Worm (Caenorhabditis elegans) whole organism, L4/young adult: Measurements from ENCODE around the gene F41E6.15.

Experiments
- W03F9.2 ChIP-seq: fragments of 150-350 bp; optimal IDR thresholded peaks from 2 replicates; lab custom pipeline; 2014; ENCODE audit warnings: missing biosample characterization, missing genetic modification characterization
- him-1 ChIP-seq: sonication (generic microtip); optimal IDR thresholded peaks from 2 replicates; lab custom pipeline; 2016; ENCODE audit warnings: missing genotype, missing genetic modification reagents, missing genetic modification characterization, missing compliant biosample characterization

DNA sequence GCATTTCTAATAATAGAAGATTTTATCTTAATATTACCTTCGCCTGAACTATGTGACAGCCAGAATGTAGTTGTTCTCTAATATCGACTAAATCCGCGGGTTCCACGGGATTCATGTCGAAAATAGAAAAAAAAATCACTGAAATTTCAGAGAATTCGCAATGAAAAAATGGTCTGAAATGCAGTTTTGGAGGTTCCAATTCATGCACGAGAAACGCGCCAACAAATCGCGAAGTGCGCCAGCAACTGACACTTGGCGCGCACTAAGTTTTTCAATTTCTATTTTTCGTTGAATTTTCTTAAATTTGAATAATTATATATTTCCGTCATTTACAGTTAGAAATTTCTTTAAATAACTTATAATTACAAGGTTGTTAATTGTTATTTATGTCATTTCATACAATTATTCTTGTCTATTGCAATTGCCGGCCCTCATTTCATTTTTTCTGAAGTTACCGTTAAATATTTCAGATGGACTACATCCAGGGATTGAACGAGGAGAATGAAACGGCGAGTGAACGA, 32.6 kb downstream of the F41E6.15 start, which contains the start of the genes F25G6.9 and symk-1:
- TF ChIP-seq him-1 (tag; lab: Kevin White, UChicago) (no peak), W03F9.2 (tag; lab: Kevin White, UChicago) (peak; percentile 70)
